Fruit fly (Drosophila melanogaster): Measurements from ENCODE around the gene Acbp5.

The Acbp5 gene

DNA sequence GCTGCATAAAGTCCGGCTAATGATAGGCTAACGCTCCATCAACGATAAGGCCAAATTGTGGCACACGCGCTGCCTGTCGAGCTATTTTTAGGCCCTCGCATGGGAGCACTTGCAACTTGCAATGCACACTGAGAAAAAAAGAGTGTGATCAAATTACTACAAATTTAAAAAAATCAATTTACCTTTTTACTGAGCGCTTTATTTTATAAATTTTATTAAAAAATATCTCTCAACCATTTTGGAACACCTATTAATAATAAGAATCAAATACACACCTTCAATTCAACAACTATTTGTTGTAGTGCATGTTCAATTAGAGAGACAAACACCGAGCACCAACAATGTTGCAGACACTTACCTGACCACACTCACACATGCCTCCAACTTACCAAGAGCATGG is 22.9 kb downstream of the Acbp5 start:
- TF ChIP-seq CG1620 (GFP tag; optimal IDR thresholded peaks at IDR 0.05) (no peak), ovo (GFP tag; optimal IDR thresholded peaks at IDR 0.05) (no peak), Crg-1 (GFP tag; optimal IDR thresholded peaks at IDR 0.05) (no peak), cnc (optimal IDR thresholded peaks at IDR 0.05) (no peak), Clk (GFP tag; optimal IDR thresholded peaks at IDR 0.05) (no peak), pad (GFP tag; optimal IDR thresholded peaks at IDR 0.05) (no peak), CG7101 (tag; optimal IDR thresholded peaks at IDR 0.05) (no peak)

DNA sequence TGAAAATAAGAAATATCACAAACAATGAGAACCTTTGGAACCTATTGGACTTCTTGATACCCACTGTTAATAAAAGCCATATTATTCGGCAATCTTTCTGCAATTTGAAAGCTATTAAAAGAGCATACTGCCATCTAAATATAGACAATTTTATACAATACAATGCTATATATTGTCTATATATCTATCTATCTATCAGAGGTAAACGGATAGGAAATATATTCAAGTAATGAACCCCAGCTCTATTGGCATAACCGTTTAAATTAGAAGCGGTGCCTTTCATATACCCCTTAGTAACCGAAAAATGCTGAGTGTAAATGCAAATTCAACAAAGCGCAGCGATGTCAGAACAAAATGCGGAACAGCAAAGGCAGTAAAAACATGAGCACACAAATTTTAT is 24.6 kb downstream of the Acbp5 start:
- no peak for TF ChIP-seq CG7045 (GFP tag; optimal IDR thresholded peaks at IDR 0.05)
- TF ChIP-seq cic (GFP tag; optimal IDR thresholded peaks at IDR 0.05): no peak
- no peak for TF ChIP-seq Hr96 (GFP tag; optimal IDR thresholded peaks at IDR 0.05)
- no peak for TF ChIP-seq bab1 (GFP tag; optimal IDR thresholded peaks at IDR 0.05)
- TF ChIP-seq pad (GFP tag; optimal IDR thresholded peaks at IDR 0.05): no peak
- no peak for TF ChIP-seq CG14711 (tag; optimal IDR thresholded peaks at IDR 0.05)
- no peak for TF ChIP-seq Crg-1 (GFP tag; optimal IDR thresholded peaks at IDR 0.05)
- no peak for TF ChIP-seq ovo (GFP tag; optimal IDR thresholded peaks at IDR 0.05)
- TF ChIP-seq toe (GFP tag; optimal IDR thresholded peaks at IDR 0.05): no peak
- no peak for TF ChIP-seq CG5204 (GFP tag; optimal IDR thresholded peaks at IDR 0.05)
- TF ChIP-seq CG12768 (GFP tag; optimal IDR thresholded peaks at IDR 0.05): no peak

DNA sequence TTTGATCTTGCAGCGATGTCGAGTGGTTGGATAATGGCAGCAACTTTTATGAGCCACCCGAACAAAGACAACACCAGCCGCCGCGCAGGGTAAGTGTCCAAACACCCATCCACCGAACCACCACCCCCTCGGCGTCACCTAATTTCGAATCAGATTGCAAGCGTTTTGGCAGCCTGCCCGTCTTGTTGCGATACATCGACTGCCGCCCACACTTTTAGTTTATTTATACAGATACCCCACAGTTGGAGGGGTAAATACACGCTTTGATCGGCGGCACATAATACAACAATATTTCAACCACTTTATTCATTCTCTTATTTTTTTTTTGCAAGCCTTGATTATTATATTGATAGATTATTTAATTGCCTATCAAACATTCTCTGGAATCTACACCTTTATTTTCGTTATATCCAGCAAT is 25.3 kb downstream of the Acbp5 start:
- TF ChIP-seq kay (GFP tag; ENCODE audit: borderline replicate concordance) (peak; percentile 73), bab1 (GFP tag; optimal IDR thresholded peaks at IDR 0.05) (peak; percentile 25), CG11617 (GFP tag; optimal IDR thresholded peaks at IDR 0.05) (peak; percentile 7), CG1620 (GFP tag; optimal IDR thresholded peaks at IDR 0.05) (no peak), toe (GFP tag; optimal IDR thresholded peaks at IDR 0.05) (peak; percentile 8), Clk (GFP tag; optimal IDR thresholded peaks at IDR 0.05) (no peak), cnc (optimal IDR thresholded peaks at IDR 0.05) (no peak), CG12768 (GFP tag; optimal IDR thresholded peaks at IDR 0.05) (no peak), CG7101 (tag; optimal IDR thresholded peaks at IDR 0.05) (peak; percentile 4), Mnt (GFP tag; optimal IDR thresholded peaks at IDR 0.05) (peak; percentile 56), CG14711 (tag; optimal IDR thresholded peaks at IDR 0.05) (no peak), pad (GFP tag; optimal IDR thresholded peaks at IDR 0.05) (no peak), cic (GFP tag; optimal IDR thresholded peaks at IDR 0.05) (no peak), ovo (GFP tag; optimal IDR thresholded peaks at IDR 0.05) (no peak)

DNA sequence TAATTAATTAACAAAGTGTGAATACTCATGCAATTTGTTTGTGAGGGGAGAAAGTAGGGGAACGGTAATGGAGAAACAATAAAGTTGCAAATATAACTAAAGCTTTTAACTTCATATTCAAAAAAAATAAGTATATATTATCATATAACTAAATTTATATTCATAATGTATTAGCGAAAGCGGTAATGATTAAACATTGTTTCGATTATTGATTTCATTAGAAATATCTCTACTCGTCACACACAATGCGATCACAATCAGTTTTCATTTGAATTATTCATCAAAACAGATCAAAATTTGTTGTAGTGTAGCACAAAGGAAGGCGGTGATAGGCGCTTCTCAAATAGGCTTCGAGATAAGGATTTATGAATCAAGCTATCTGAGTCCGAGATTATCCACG is 32.7 kb downstream of the Acbp5 start, which contains the start of gene CG6576:
Gene CG6576, plus strand, starts transcription at position 301 of the 400 bp plus-strand sequence.
- no peak for TF ChIP-seq Hr96 (GFP tag; optimal IDR thresholded peaks at IDR 0.05)
- no peak for TF ChIP-seq CG1620 (GFP tag; optimal IDR thresholded peaks at IDR 0.05)

DNA sequence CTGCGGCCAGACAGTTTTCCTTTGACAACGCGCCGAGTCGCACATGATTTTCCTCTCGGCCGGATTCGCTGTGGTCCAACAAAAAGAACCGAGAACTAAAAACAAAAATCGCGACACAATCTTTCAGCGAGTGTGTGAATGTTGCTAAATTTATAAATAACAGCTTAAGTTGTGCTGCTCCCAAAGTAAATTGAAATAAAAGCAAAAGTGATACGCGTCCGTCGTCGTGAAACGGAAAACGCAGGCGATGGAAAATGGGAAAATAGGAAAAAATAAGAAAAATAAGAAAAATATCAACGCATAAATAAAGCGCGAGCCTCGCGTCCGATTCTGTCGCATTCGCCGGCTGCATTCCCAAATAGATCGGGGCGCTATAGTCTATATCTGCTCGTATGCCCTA is 34.8 kb downstream of the Acbp5 start, which contains the start of gene Fhos:
Gene Fhos, plus strand, starts transcription at position 28 of the 400 bp plus-strand sequence.
- TF ChIP-seq CG14711 (tag; optimal IDR thresholded peaks at IDR 0.05) (no peak), Mnt (GFP tag; optimal IDR thresholded peaks at IDR 0.05) (no peak), bab1 (GFP tag; optimal IDR thresholded peaks at IDR 0.05) (no peak), toe (GFP tag; optimal IDR thresholded peaks at IDR 0.05) (no peak), pad (GFP tag; optimal IDR thresholded peaks at IDR 0.05) (no peak), Crg-1 (GFP tag; optimal IDR thresholded peaks at IDR 0.05) (no peak), Clk (GFP tag; optimal IDR thresholded peaks at IDR 0.05) (no peak), CG7101 (tag; optimal IDR thresholded peaks at IDR 0.05) (no peak), CG33017 (tag; optimal IDR thresholded peaks at IDR 0.05) (no peak), CG11617 (GFP tag; optimal IDR thresholded peaks at IDR 0.05) (no peak), Hr96 (GFP tag; optimal IDR thresholded peaks at IDR 0.05) (no peak), CG12768 (GFP tag; optimal IDR thresholded peaks at IDR 0.05) (no peak), kay (GFP tag; ENCODE audit: borderline replicate concordance) (no peak), cic (GFP tag; optimal IDR thresholded peaks at IDR 0.05) (no peak), CG1620 (GFP tag; optimal IDR thresholded peaks at IDR 0.05) (no peak), CG5204 (GFP tag; optimal IDR thresholded peaks at IDR 0.05) (no peak), CG7045 (GFP tag; optimal IDR thresholded peaks at IDR 0.05) (no peak), cnc (optimal IDR thresholded peaks at IDR 0.05) (no peak), ovo (GFP tag; optimal IDR thresholded peaks at IDR 0.05) (no peak)

DNA sequence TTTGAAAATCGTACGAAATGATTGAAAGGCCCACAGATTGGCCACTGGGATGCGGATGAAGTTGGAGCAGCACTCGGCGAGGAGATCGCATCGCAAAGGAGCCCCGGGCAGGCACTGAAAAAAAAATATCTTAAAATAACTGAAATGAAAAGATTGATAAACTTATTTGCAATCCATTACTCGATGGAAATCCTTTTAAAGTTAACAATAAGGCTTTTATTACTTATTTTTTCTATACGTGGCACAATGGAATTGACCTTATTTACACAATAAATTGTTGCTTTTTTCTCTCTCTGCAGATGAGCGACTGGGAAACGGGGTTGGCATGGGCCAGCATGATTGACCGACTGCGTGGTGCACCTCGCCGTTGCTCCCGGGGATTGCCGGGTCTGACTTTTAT is 37.1 kb downstream of the Acbp5 start:
- TF ChIP-seq CG12768 (GFP tag; optimal IDR thresholded peaks at IDR 0.05): no peak
- TF ChIP-seq ovo (GFP tag; optimal IDR thresholded peaks at IDR 0.05): no peak
- no peak for TF ChIP-seq CG7101 (tag; optimal IDR thresholded peaks at IDR 0.05)
- TF ChIP-seq tj (GFP tag; optimal IDR thresholded peaks at IDR 0.05): no peak
- TF ChIP-seq Hr96 (GFP tag; optimal IDR thresholded peaks at IDR 0.05): no peak
- no peak for TF ChIP-seq pad (GFP tag; optimal IDR thresholded peaks at IDR 0.05)
- TF ChIP-seq kay (GFP tag; ENCODE audit: borderline replicate concordance): no peak
- TF ChIP-seq cic (GFP tag; optimal IDR thresholded peaks at IDR 0.05): no peak
- TF ChIP-seq toe (GFP tag; optimal IDR thresholded peaks at IDR 0.05): no peak
- no peak for TF ChIP-seq Mnt (GFP tag; optimal IDR thresholded peaks at IDR 0.05)
- TF ChIP-seq CG7045 (GFP tag; optimal IDR thresholded peaks at IDR 0.05): no peak

Measured in whole organism, adult.